6 worm cellular contexts compared by ENCODE assay signal in the genomic region with DNA sequence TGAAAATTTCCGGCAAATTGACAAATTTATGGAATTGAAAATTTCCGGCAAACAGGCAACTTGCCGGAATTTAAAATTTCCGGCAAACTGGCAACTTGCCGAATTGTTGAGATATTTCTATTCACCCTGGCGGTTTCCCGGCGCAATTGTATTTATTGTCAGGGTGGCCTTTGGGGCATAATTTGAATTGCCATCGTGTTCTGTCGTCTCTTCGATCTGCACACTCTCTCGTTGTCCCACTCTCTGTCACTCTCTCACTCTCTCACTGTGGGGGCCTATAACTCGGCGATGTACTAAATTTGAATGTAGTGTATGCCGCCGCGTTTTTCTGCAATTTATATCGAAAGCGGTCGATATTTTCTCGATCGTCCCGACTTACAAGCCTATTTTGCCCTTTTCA.
A peak's percentile ranks its signal among the peaks of the same experiment; 100 is the strongest.
TF ChIP-seq lines count a peak whose summit lies in the region.

No protein-coding gene starts in this region.

TF ChIP-seq in whole organism, L1 larva, 84 proteins besides CTCF, POLR2A, EP300 and RAD21 (continues in another document):
- TF ChIP-seq nhr-85 (tag; lab: Kevin White, UChicago) (peak; percentile 12), lin-35 (GFP tag; optimal IDR thresholded peaks at IDR 0.05; lab: Kevin White, UChicago) (peak in 1 of 2 experiments; percentile 6), lin-15B (tag; optimal IDR thresholded peaks at IDR 0.05; lab: Kevin White, UChicago) (no peak), elt-3 (tag; optimal IDR thresholded peaks at IDR 0.05; lab: Kevin White, UChicago) (no peak), zip-4 (GFP tag; optimal IDR thresholded peaks at IDR 0.05; lab: Kevin White, UChicago) (no peak), rnt-1 (tag; optimal IDR thresholded peaks at IDR 0.05; lab: Kevin White, UChicago) (no peak), efl-1 (optimal IDR thresholded peaks at IDR 0.05; lab: Kevin White, UChicago) (peak; percentile 26 to 61), efl-1 (GFP tag; optimal IDR thresholded peaks at IDR 0.05 in 1 of 2; lab: Kevin White, UChicago) (peak in 1 of 2 experiments; percentile 91), snu-23 (GFP tag; optimal IDR thresholded peaks at IDR 0.05; lab: Kevin White, UChicago) (peak; percentile 16), ceh-88 (GFP tag; IDR thresholded peaks at IDR 0.05; lab: Robert Waterston, UW) (no peak), mep-1 (tag; optimal IDR thresholded peaks at IDR 0.05; lab: Kevin White, UChicago) (peak; percentile 1), dsc-1 (tag; optimal IDR thresholded peaks at IDR 0.05; lab: Kevin White, UChicago) (peak; percentile 3), nhr-71 (tag; optimal IDR thresholded peaks at IDR 0.05; lab: Kevin White, UChicago) (peak; percentile 9), lin-14 (GFP tag; optimal IDR thresholded peaks at IDR 0.05; lab: Kevin White, UChicago) (peak; percentile 21), swsn-7 (tag; optimal IDR thresholded peaks at IDR 0.05; lab: Kevin White, UChicago) (peak; percentile 13)

TF ChIP-seq in whole organism, L2 larva, 48 proteins besides CTCF, POLR2A, EP300 and RAD21:
- TF ChIP-seq ztf-4 (tag; optimal IDR thresholded peaks at IDR 0.05; lab: Kevin White, UChicago), result no peak
- TF ChIP-seq fos-1 (tag; optimal IDR thresholded peaks at IDR 0.05; lab: Kevin White, UChicago), result no peak
- TF ChIP-seq sma-9 (GFP tag; optimal IDR thresholded peaks at IDR 0.05; lab: Kevin White, UChicago), result peak; percentile 21
- TF ChIP-seq sma-9 (tag; optimal IDR thresholded peaks at IDR 0.05; lab: Kevin White, UChicago), result no peak

TF ChIP-seq in whole organism, L3 larva, 47 proteins besides CTCF, POLR2A, EP300 and RAD21:
- TF ChIP-seq nhr-23 (tag; optimal IDR thresholded peaks at IDR 0.05; lab: Kevin White, UChicago) (peak; percentile 1), nhr-67 (tag; optimal IDR thresholded peaks at IDR 0.05; lab: Kevin White, UChicago) (no peak), snpc-4 (tag; optimal IDR thresholded peaks at IDR 0.05; lab: Kevin White, UChicago) (no peak)
TF ChIP-seq in whole organism, L3 larva: peak in this region for 1.

TF ChIP-seq in whole organism, L4 larva, 104 proteins besides CTCF, POLR2A, EP300 and RAD21:
- TF ChIP-seq hmg-1.1 (GFP tag; IDR thresholded peaks at IDR 0.05; lab: Robert Waterston, UW) (peak; percentile 18; the same call in 1 of the 2 replicates), nhr-76 (tag; optimal IDR thresholded peaks at IDR 0.05; lab: Kevin White, UChicago) (no peak), dve-1 (tag; optimal IDR thresholded peaks at IDR 0.05; lab: Kevin White, UChicago; ENCODE audit: insufficient read depth) (peak; percentile 9), mes-2 (tag; optimal IDR thresholded peaks at IDR 0.05; lab: Kevin White, UChicago; ENCODE audit: poor library complexity, severe bottlenecking) (peak; percentile 39)

TF ChIP-seq in whole organism, mixed stage, embryonic, 35 proteins besides CTCF, POLR2A, EP300 and RAD21:
- TF ChIP-seq M03D4.4 (tag; optimal IDR thresholded peaks at IDR 0.05; lab: Kevin White, UChicago) (no peak), pha-4 (tag; optimal IDR thresholded peaks at IDR 0.05; lab: Kevin White, UChicago) (peak; percentile 2), mab-5 (tag; optimal IDR thresholded peaks at IDR 0.05; lab: Kevin White, UChicago) (no peak), lin-13 (tag; optimal IDR thresholded peaks at IDR 0.05; lab: Kevin White, UChicago) (no peak), nhr-12 (tag; optimal IDR thresholded peaks at IDR 0.05; lab: Kevin White, UChicago) (no peak), ztf-11 (tag; optimal IDR thresholded peaks at IDR 0.05; lab: Kevin White, UChicago) (no peak)

TF ChIP-seq in whole organism, young adult, 124 proteins besides CTCF, POLR2A, EP300 and RAD21:
- TF ChIP-seq rpc-1 (optimal IDR thresholded peaks at IDR 0.05; lab: Kevin White, UChicago) (no peak), rpc-1 (tag; optimal IDR thresholded peaks at IDR 0.05; lab: Kevin White, UChicago) (no peak), aptf-3 (GFP tag; IDR thresholded peaks at IDR 0.05; lab: Robert Waterston, UW) (no peak), ZK185.1 (tag; optimal IDR thresholded peaks at IDR 0.05; lab: Kevin White, UChicago; ENCODE audit: poor library complexity, severe bottlenecking) (no peak), pbrm-1 (GFP tag; IDR thresholded peaks at IDR 0.05; lab: Robert Waterston, UW) (0 out of 2 replicates have a peak, but pooled peaks have one; percentile 17), snpc-1.3 (tag; optimal IDR thresholded peaks at IDR 0.05; lab: Kevin White, UChicago; ENCODE audit: insufficient read depth) (no peak), madf-6 (GFP tag; IDR thresholded peaks at IDR 0.05; lab: Robert Waterston, UW) (peak; percentile 18; the same call in 1 of the 2 replicates), die-1 (tag; optimal IDR thresholded peaks at IDR 0.05; lab: Kevin White, UChicago) (no peak), ceh-100 (GFP tag; IDR thresholded peaks at IDR 0.05; lab: Robert Waterston, UW) (no peak), snpc-4 (GFP tag; optimal IDR thresholded peaks at IDR 0.05; lab: Kevin White, UChicago) (no peak), snpc-4 (tag; optimal IDR thresholded peaks at IDR 0.05; lab: Kevin White, UChicago) (no peak), ama-1 (optimal IDR thresholded peaks at IDR 0.05; lab: Kevin White, UChicago) (no peak), ama-1 (GFP tag; optimal IDR thresholded peaks at IDR 0.05; lab: Kevin White, UChicago) (no peak), sea-2 (GFP tag; IDR thresholded peaks at IDR 0.05; lab: Robert Waterston, UW) (no peak), C06A6.2 (GFP tag; conservative IDR thresholded peaks at IDR 0.05; lab: Robert Waterston, UW) (no peak), hmg-1.2 (GFP tag; IDR thresholded peaks at IDR 0.05; lab: Robert Waterston, UW) (peak; percentile 79), ets-4 (GFP tag; optimal IDR thresholded peaks at IDR 0.05; lab: Kevin White, UChicago) (no peak), tbx-9 (tag; optimal IDR thresholded peaks at IDR 0.05; lab: Kevin White, UChicago; ENCODE audit: borderline replicate concordance) (no peak), tlf-1 (GFP tag; optimal IDR thresholded peaks at IDR 0.05; lab: Kevin White, UChicago) (no peak), ztf-26 (tag; optimal IDR thresholded peaks at IDR 0.05; lab: Kevin White, UChicago) (no peak), lir-1 (GFP tag; conservative IDR thresholded peaks at IDR 0.05; lab: Robert Waterston, UW) (no peak), cebp-2 (GFP tag; IDR thresholded peaks at IDR 0.05; lab: Robert Waterston, UW) (no peak), F37B4.10 (GFP tag; IDR thresholded peaks at IDR 0.05; lab: Robert Waterston, UW) (no peak)
